Fruit fly (Drosophila melanogaster): ENCODE data around the gene Hsp68.

Hsp68 gene

DNA sequence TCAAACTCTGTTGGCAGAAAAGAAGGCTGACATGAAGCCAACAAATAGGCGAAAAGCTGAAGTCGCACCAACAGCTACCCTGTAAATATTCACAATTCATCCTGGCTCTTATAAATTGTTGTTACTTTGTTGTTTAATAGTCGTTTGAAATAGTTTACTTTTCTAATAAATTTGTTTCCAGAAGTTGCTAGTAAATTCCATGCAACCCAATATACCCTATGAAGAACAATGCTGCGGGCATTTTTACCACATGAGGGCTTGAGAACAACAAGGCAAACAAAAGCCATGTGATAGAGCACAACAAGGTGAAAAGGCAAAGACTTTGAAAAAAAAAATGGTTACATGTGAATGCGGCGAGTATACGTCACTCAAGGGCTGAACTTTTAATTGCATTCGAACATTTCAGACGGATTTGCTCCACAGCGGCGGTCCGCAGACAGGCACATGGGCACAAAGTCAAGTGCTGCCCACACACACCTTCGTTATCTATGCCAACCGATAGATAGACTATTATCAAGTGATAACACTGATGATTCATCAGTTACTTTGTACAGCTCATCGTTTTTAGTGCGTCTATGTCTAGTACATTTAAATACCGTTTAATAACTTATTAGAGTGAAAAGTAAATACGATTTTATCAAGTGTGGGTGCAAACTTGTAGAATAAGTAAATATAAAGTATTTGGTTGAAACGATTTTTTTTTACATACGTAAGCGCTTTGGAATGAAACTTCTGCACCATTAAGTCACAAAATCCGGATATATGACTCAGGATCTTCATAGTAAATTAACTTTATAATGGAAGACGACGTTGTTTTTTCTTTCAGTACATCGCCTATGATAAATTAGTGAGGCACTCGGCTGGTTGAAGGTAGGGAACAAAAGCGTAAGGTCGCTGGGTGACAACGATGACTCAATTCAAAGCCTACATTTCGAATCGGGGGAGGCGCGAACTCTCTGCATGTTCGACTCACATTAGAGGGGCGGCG lies 42.2 kb upstream of the Hsp68 start (continued):
- peak; percentile 27 for TF ChIP-seq Hmx (GFP tag; optimal IDR thresholded peaks at IDR 0.05)
- TF ChIP-seq CG2712 (tag; optimal IDR thresholded peaks at IDR 0.05) = peak; percentile 82
- TF ChIP-seq CG12155 (GFP tag; optimal IDR thresholded peaks at IDR 0.05) = peak; percentile 81
- peak; percentile 40 for TF ChIP-seq Deaf1 (tag; optimal IDR thresholded peaks at IDR 0.05)
- TF ChIP-seq tio (GFP tag; optimal IDR thresholded peaks at IDR 0.05) = peak; percentile 80
- peak; percentile 64 for TF ChIP-seq CG13123 (GFP tag; optimal IDR thresholded peaks at IDR 0.05)
- TF ChIP-seq Ets97D (GFP tag; optimal IDR thresholded peaks at IDR 0.05) = peak; percentile 44
- peak; percentile 18 for TF ChIP-seq CG10462 (GFP tag; optimal IDR thresholded peaks at IDR 0.05)
- TF ChIP-seq ATbp (GFP tag; optimal IDR thresholded peaks at IDR 0.05) = peak; percentile 40
- TF ChIP-seq Taf1 (GFP tag; IDR thresholded peaks at IDR 0.05) = peak; percentile 59; the same call in 1 of the 2 replicates
- TF ChIP-seq Hr39 (optimal IDR thresholded peaks at IDR 0.05) = no peak
- TF ChIP-seq fd64A (GFP tag; optimal IDR thresholded peaks at IDR 0.05) = no peak
- peak; percentile 97 for TF ChIP-seq Ets65A (GFP tag)
- TF ChIP-seq CG14667 (GFP tag; IDR thresholded peaks at IDR 0.05) = peak; percentile 49; the same call in 1 of the 2 replicates
- peak; percentile 91 for TF ChIP-seq sob (GFP tag; IDR thresholded peaks at IDR 0.05)
- TF ChIP-seq jumu (GFP tag; optimal IDR thresholded peaks at IDR 0.05) = peak; percentile 71
- TF ChIP-seq D19B (GFP tag; optimal IDR thresholded peaks at IDR 0.05) = peak; percentile 95
- TF ChIP-seq Dip3 (GFP tag; optimal IDR thresholded peaks at IDR 0.05) = peak; percentile 66
- no peak for TF ChIP-seq br (optimal IDR thresholded peaks at IDR 0.05)
- peak; percentile 57 for TF ChIP-seq btn (GFP tag; optimal IDR thresholded peaks at IDR 0.05)
- no peak for TF ChIP-seq usp (GFP tag; optimal IDR thresholded peaks at IDR 0.05)
- peak; percentile 59 for TF ChIP-seq CG31388 (GFP tag; optimal IDR thresholded peaks at IDR 0.05)
- no peak for TF ChIP-seq wek (GFP tag; optimal IDR thresholded peaks at IDR 0.05)
- TF ChIP-seq NC2β (GFP tag; optimal IDR thresholded peaks at IDR 0.05) = peak; percentile 78
- TF ChIP-seq trem (tag; optimal IDR thresholded peaks at IDR 0.05) = peak; percentile 48
- peak; percentile 84 for TF ChIP-seq CG3726 (GFP tag; IDR thresholded peaks at IDR 0.05)
- no peak for TF ChIP-seq CG4328 (GFP tag; optimal IDR thresholded peaks at IDR 0.05)
- peak; percentile 85 for TF ChIP-seq az2 (GFP tag; optimal IDR thresholded peaks at IDR 0.05)
- TF ChIP-seq CG2129 (GFP tag; IDR thresholded peaks at IDR 0.05; ENCODE audit: partially characterized antibody) = no peak
- peak; percentile 89 for TF ChIP-seq Ada2b (GFP tag; IDR thresholded peaks at IDR 0.05)
- peak; percentile 65 for TF ChIP-seq CG15514 (GFP tag; optimal IDR thresholded peaks at IDR 0.05)
- TF ChIP-seq CG4707 (GFP tag; optimal IDR thresholded peaks at IDR 0.05) = peak; percentile 30
- peak; percentile 47 for TF ChIP-seq grn (GFP tag; optimal IDR thresholded peaks at IDR 0.05)
- peak; percentile 85 for TF ChIP-seq Aef1 (GFP tag; IDR thresholded peaks at IDR 0.05)
- TF ChIP-seq CG15073 (GFP tag; optimal IDR thresholded peaks at IDR 0.05) = no peak
- TF ChIP-seq CG1024 (GFP tag; IDR thresholded peaks at IDR 0.05) = peak; percentile 57
- peak; percentile 70 for TF ChIP-seq klu (GFP tag; IDR thresholded peaks at IDR 0.05)
- TF ChIP-seq p53 (GFP tag; optimal IDR thresholded peaks at IDR 0.05) = peak; percentile 2
- TF ChIP-seq Rx (GFP tag; IDR thresholded peaks at IDR 0.05) = peak; percentile 44; the same call in 1 of the 2 replicates
- peak; percentile 82 for TF ChIP-seq CG11504 (tag; optimal IDR thresholded peaks at IDR 0.05)
- TF ChIP-seq Dll (GFP tag; IDR thresholded peaks at IDR 0.05; ENCODE audit: partially characterized antibody) = no peak
- peak; percentile 12 for TF ChIP-seq CG7556 (GFP tag; optimal IDR thresholded peaks at IDR 0.05)
- TF ChIP-seq Gsc (GFP tag; IDR thresholded peaks at IDR 0.05) = peak; percentile 43; the same call in 1 of the 2 replicates
- peak; percentile 85 for TF ChIP-seq seq (GFP tag; IDR thresholded peaks at IDR 0.05)
- peak; percentile 76 for TF ChIP-seq CG3847 (GFP tag; IDR thresholded peaks at IDR 0.05)
- TF ChIP-seq CG14860 (GFP tag; IDR thresholded peaks at IDR 0.05; ENCODE audit: partially characterized antibody) = no peak
- TF ChIP-seq caup (GFP tag; optimal IDR thresholded peaks at IDR 0.05; ENCODE audit: severe bottlenecking) = peak; percentile 73
- TF ChIP-seq ac (GFP tag; optimal IDR thresholded peaks at IDR 0.05) = peak; percentile 16
- 0 out of 2 replicates have a peak, but pooled peaks have one; percentile 54 for TF ChIP-seq sim (GFP tag; IDR thresholded peaks at IDR 0.05)
- TF ChIP-seq sens (GFP tag) = peak; percentile 96

All from whole organism, embryonic.